Worm (Caenorhabditis elegans) whole organism, midembryonic: ENCODE results near the gene srh-131.

ENCODE experiments used
- T22C8.4 ChIP-seq: fragments of 200-800 bp; sonication (Bioruptor generic); IDR thresholded peaks from 2 replicates; pipeline ENCODE4 v1.3.6; 2022; ENCODE audit warnings: missing genetic modification characterization, missing compliant biosample characterization
- cog-1 ChIP-seq: sonication (generic microtip); optimal IDR thresholded peaks from 2 replicates; lab custom pipeline; 2016; ENCODE audit warnings: missing genetic modification characterization, missing compliant biosample characterization
- flt-1 ChIP-seq: fragments of 200-800 bp; sonication (Bioruptor generic); IDR thresholded peaks from 2 replicates; pipeline ENCODE4 v1.3.6; 2022; ENCODE audit warnings: missing genetic modification characterization, missing compliant biosample characterization
- med-1 ChIP-seq: sonication (generic microtip); optimal IDR thresholded peaks from 2 replicates; lab custom pipeline; 2017; ENCODE audit warnings: missing genetic modification characterization, mild to moderate bottlenecking, missing compliant biosample characterization, antibody characterized with exemption, missing genetic modification reagents; ENCODE audit not compliant: insufficient read depth
- ref-1 ChIP-seq: fragments of 200-800 bp; sonication (Bioruptor generic); conservative IDR thresholded peaks from 2 replicates; pipeline ENCODE4 v1.3.6; 2022; ENCODE audit warnings: missing genetic modification reagents, missing genetic modification characterization, missing compliant biosample characterization
- ztf-29 ChIP-seq: fragments of 200-800 bp; sonication (Bioruptor generic); IDR thresholded peaks from 2 replicates; pipeline ENCODE4 v1.3.6; 2022; ENCODE audit warnings: missing genetic modification reagents, missing genetic modification characterization, missing compliant biosample characterization

srh-131 gene

DNA sequence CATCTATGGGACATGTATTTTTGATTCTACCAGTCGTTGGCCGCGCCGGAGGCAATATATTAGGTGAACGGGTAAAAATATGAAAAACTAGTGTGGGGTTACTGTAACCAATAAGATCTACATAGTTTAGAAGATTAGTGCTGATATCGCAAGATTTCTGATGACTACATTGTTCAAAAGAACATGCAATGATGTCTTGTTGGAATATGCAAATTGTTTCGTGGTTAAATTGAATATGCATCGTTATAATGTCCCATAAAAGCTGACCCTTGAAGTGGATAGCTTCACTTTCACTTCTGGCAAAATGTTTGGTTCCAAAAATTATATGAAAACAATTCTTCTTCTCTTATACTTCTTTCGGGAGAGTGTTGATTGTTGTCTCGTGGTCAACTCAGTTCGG lies 39.2 kb downstream of the srh-131 start, which contains the start of gene F28B1.2:
Gene F28B1.2 (plus strand): TSS at position 301 of the 400 bp plus-strand sequence.
- TF ChIP-seq ztf-29 (GFP tag; lab: Robert Waterston, UW): no peak
- TF ChIP-seq cog-1: no peak
- no peak for TF ChIP-seq T22C8.4 (GFP tag; lab: Robert Waterston, UW)
- no peak for TF ChIP-seq flt-1 (GFP tag; lab: Robert Waterston, UW)
- TF ChIP-seq ref-1: no peak
- no peak for TF ChIP-seq med-1 (GFP tag; lab: Kevin White, UChicago)
